Worm (Caenorhabditis elegans) whole organism, mixed stage, embryonic: ENCODE data around the gene Y43D4A.2.
A peak's percentile ranks its signal among the peaks of the same experiment; 100 is the strongest.

Source experiments
- M03D4.4 ChIP-seq: sonication (generic microtip); optimal IDR thresholded peaks from 2 replicates; lab custom pipeline; 2017; ENCODE audit warnings: mild to moderate bottlenecking, missing genetic modification characterization, missing compliant biosample characterization
- blmp-1 ChIP-seq: fragments of 150-350 bp; optimal IDR thresholded peaks from 2 replicates; lab custom pipeline; 2014; ENCODE audit warnings: missing biosample characterization, missing genetic modification characterization
- ceh-39 ChIP-seq: fragments of 150-350 bp; optimal IDR thresholded peaks from 2 replicates; lab custom pipeline; 2014; ENCODE audit warnings: missing biosample characterization, missing genetic modification characterization
- ceh-43 ChIP-seq: fragments of 200-800 bp; sonication (Bioruptor generic); optimal IDR thresholded peaks from 2 replicates; lab custom pipeline; 2018; ENCODE audit warnings: mild to moderate bottlenecking, missing genetic modification characterization, moderate library complexity, missing compliant biosample characterization
- ces-1 ChIP-seq: fragments of 150-350 bp; optimal IDR thresholded peaks from 2 replicates; lab custom pipeline; 2014; ENCODE audit warnings: missing biosample characterization, missing genetic modification reagents, missing genetic modification characterization
- cnd-1 ChIP-seq: fragments of 200-800 bp; sonication (Bioruptor generic); optimal IDR thresholded peaks from 2 replicates; lab custom pipeline; 2018; ENCODE audit warnings: mild to moderate bottlenecking, missing genetic modification characterization, missing compliant biosample characterization
- drap-1 ChIP-seq: fragments of 200-800 bp; sonication (Bioruptor generic); optimal IDR thresholded peaks from 3 replicates; lab custom pipeline; 2018; ENCODE audit warnings: mild to moderate bottlenecking, missing genetic modification characterization, missing compliant biosample characterization
- elt-1 ChIP-seq: sonication (generic microtip); optimal IDR thresholded peaks from 2 replicates; lab custom pipeline; 2017; ENCODE audit warnings: missing genetic modification characterization, mild to moderate bottlenecking, missing compliant biosample characterization, antibody characterized with exemption, moderate library complexity, borderline replicate concordance; ENCODE audit not compliant: insufficient read depth
- elt-3 ChIP-seq: fragments of 150-350 bp; optimal IDR thresholded peaks from 2 replicates; lab custom pipeline; 2014; ENCODE audit warnings: missing biosample characterization, missing genetic modification characterization
- ham-2 ChIP-seq: fragments of 200-800 bp; sonication (Bioruptor generic); optimal IDR thresholded peaks from 2 replicates; lab custom pipeline; 2018; ENCODE audit warnings: mild to moderate bottlenecking, missing genetic modification characterization, missing compliant biosample characterization
- hlh-1 ChIP-seq: fragments of 150-350 bp; optimal IDR thresholded peaks from 2 replicates; lab custom pipeline; 2014; ENCODE audit warnings: missing biosample characterization, missing genetic modification reagents, missing genetic modification characterization
- lin-32 ChIP-seq: fragments of 200-800 bp; sonication (Bioruptor generic); optimal IDR thresholded peaks from 2 replicates; lab custom pipeline; 2018; ENCODE audit warnings: mild to moderate bottlenecking, missing genetic modification characterization, missing compliant biosample characterization
- lsy-2 ChIP-seq: fragments of 150-350 bp; optimal IDR thresholded peaks from 2 replicates; lab custom pipeline; 2014; ENCODE audit warnings: missing biosample characterization, missing genetic modification characterization
- mab-5 ChIP-seq: fragments of 150-350 bp; optimal IDR thresholded peaks from 2 replicates; lab custom pipeline; 2014; ENCODE audit warnings: missing biosample characterization, missing genetic modification characterization
- mls-2 ChIP-seq: sonication (generic microtip); optimal IDR thresholded peaks from 2 replicates; lab custom pipeline; 2016; ENCODE audit warnings: mild to moderate bottlenecking, missing genetic modification characterization, moderate library complexity, missing compliant biosample characterization
- nhr-12 ChIP-seq: fragments of 150-350 bp; optimal IDR thresholded peaks from 2 replicates; lab custom pipeline; 2014; ENCODE audit warnings: missing biosample characterization, missing genetic modification characterization
- nhr-237 ChIP-seq: fragments of 150-350 bp; optimal IDR thresholded peaks from 2 replicates; lab custom pipeline; 2014; ENCODE audit warnings: missing biosample characterization, missing genetic modification characterization
- nhr-76 ChIP-seq: sonication (generic microtip); optimal IDR thresholded peaks from 2 replicates; lab custom pipeline; 2017; ENCODE audit warnings: missing biosample characterization, missing genetic modification characterization
- pha-4 ChIP-seq: fragments of 150-350 bp; optimal IDR thresholded peaks from 2 replicates; lab custom pipeline; 2018; ENCODE audit warnings: missing biosample characterization, missing genetic modification reagents, missing genetic modification characterization
- sem-2 ChIP-seq: fragments of 200-800 bp; sonication (Bioruptor generic); optimal IDR thresholded peaks from 2 replicates; lab custom pipeline; 2018; ENCODE audit warnings: mild to moderate bottlenecking, missing genetic modification characterization, missing compliant biosample characterization
- snpc-4 ChIP-seq: fragments of 150-350 bp; optimal IDR thresholded peaks from 2 replicates; lab custom pipeline; 2014; ENCODE audit warnings: missing biosample characterization, missing genetic modification characterization
- sptf-1 ChIP-seq: sonication (generic microtip); optimal IDR thresholded peaks from 2 replicates; lab custom pipeline; 2017; ENCODE audit warnings: mild to moderate bottlenecking, missing genetic modification characterization, moderate library complexity, missing compliant biosample characterization
- tbx-8 ChIP-seq: fragments of 200-800 bp; sonication (Bioruptor generic); optimal IDR thresholded peaks from 2 replicates; lab custom pipeline; 2018; ENCODE audit warnings: mild to moderate bottlenecking, missing genetic modification characterization, moderate library complexity, missing compliant biosample characterization
- unc-39 ChIP-seq: fragments of 150-350 bp; optimal IDR thresholded peaks from 2 replicates; lab custom pipeline; 2014; ENCODE audit warnings: missing biosample characterization, missing genetic modification characterization
- unc-62 ChIP-seq: fragments of 150-350 bp; optimal IDR thresholded peaks from 2 replicates; lab custom pipeline; 2014; ENCODE audit warnings: missing biosample characterization, missing genetic modification reagents, missing genetic modification characterization
- zip-8 ChIP-seq: fragments of 150-350 bp; optimal IDR thresholded peaks from 2 replicates; lab custom pipeline; 2014; ENCODE audit warnings: missing biosample characterization, missing genetic modification characterization
- ztf-11 ChIP-seq: fragments of 150-350 bp; optimal IDR thresholded peaks from 2 replicates; lab custom pipeline; 2014; ENCODE audit warnings: missing biosample characterization, missing genetic modification characterization

Gene Y43D4A.2

DNA sequence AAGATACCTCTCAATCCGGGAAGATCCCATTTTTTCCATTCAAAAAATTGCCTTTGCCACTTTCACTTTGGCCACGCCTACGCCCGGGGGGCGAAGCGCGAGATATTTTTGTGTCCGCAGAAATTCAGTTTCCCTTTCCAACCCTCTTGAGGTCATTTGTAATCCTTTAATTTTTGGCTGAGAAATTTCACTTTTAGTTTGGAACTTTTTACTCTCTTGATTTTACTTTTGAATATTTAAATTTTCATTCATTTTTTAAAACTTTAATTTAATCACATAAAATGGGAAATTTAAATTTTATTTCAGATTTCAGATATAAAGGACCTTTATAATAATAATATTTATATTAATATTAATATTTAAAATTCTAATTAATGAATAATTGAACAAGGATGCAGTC, 19.8 kb upstream of the Y43D4A.2 start, which contains the start of gene Y43D4A.5:
Gene Y43D4A.5 (plus strand): TSS at position 301 of the 400 bp plus-strand sequence.
- TF ChIP-seq sptf-1, result no peak
- no peak for TF ChIP-seq blmp-1 (tag; lab: Kevin White, UChicago)
- TF ChIP-seq zip-8 (tag; lab: Kevin White, UChicago), result no peak
- no peak for TF ChIP-seq snpc-4 (tag; lab: Kevin White, UChicago)
- no peak for TF ChIP-seq nhr-76 (tag; lab: Kevin White, UChicago)

DNA sequence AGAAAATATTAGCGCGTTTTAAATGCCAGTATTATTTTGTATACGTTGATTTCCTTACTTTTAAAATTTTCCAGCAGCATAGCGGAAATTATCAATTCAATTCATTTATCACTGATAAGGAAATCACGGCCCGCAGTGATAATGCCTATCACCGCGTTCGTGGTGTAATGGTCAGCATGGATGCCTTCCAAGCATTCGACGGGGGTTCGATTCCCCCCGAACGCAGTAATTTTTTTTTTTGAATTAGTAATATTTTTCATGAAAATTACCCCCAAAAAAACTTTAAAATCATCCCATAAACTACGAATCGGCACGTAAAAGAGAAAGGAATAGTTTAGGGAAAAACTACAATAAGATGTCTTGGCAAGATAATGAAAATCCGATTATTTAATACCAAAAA, 19.4 kb upstream of the Y43D4A.2 start:
- TF ChIP-seq M03D4.4 (tag; lab: Kevin White, UChicago) (peak; percentile 32), mls-2 (tag; lab: Kevin White, UChicago) (peak; percentile 10), elt-3 (tag; lab: Kevin White, UChicago) (no peak), zip-8 (tag; lab: Kevin White, UChicago) (no peak), ceh-43 (GFP tag; lab: Kevin White, UChicago) (peak; percentile 33), sptf-1 (peak; percentile 29), nhr-12 (tag; lab: Kevin White, UChicago) (no peak)

DNA sequence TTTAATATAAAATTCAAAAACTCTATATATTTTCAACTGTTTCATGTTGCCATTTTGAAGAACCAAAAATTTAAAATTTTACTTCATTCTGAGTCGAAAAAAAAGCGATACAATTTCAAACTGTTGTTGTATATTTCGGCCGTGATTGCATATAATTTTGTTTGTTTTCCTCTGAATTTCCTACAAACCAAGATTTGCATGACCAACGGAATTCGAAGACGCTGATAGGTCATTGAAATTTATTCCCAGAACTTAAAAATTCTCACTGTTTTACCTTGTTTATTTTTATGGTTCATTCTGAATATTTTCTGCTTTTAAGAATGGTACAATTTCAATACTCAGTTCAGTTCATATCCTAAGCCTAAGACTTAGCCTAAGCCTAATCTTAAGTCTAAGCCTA, 4.6 kb downstream of the Y43D4A.2 start:
- TF ChIP-seq M03D4.4 (tag; lab: Kevin White, UChicago), result no peak
- TF ChIP-seq elt-1 (tag; lab: Kevin White, UChicago), result no peak
- no peak for TF ChIP-seq elt-3 (tag; lab: Kevin White, UChicago)
- no peak for TF ChIP-seq blmp-1 (tag; lab: Kevin White, UChicago)
- TF ChIP-seq mab-5 (tag; lab: Kevin White, UChicago), result no peak
- no peak for TF ChIP-seq unc-62
- TF ChIP-seq, all 35 proteins: peak for 0

DNA sequence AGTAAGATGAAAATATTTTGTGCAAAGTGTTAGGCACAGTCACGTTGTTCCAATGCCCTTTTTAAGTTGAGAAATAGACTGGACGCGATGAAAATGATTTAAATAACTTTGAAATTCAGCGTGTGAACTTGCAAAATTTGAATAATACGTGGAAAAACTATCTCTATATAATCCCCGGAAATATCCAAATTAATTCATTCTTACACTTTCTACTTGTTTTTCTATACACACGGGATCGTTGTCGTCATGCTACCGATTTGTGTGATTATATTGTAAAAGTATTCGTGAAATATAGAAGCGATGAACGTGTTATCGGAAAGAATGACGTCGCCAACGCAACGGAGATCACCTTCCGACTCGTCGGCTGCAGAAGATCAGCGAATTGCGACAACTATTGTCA, 12.1 kb downstream of the Y43D4A.2 start, which contains the start of gene Y43D4A.1:
Gene Y43D4A.1 (plus strand): TSS at position 301 of the 400 bp plus-strand sequence.
- TF ChIP-seq nhr-76 (tag; lab: Kevin White, UChicago), result no peak
- no peak for TF ChIP-seq lin-32 (GFP tag; lab: Kevin White, UChicago)
- TF ChIP-seq drap-1 (GFP tag; lab: Kevin White, UChicago), result no peak
- no peak for TF ChIP-seq ztf-11
- TF ChIP-seq ceh-43 (GFP tag; lab: Kevin White, UChicago), result no peak
- TF ChIP-seq elt-3 (tag; lab: Kevin White, UChicago), result no peak
- no peak for TF ChIP-seq pha-4

DNA sequence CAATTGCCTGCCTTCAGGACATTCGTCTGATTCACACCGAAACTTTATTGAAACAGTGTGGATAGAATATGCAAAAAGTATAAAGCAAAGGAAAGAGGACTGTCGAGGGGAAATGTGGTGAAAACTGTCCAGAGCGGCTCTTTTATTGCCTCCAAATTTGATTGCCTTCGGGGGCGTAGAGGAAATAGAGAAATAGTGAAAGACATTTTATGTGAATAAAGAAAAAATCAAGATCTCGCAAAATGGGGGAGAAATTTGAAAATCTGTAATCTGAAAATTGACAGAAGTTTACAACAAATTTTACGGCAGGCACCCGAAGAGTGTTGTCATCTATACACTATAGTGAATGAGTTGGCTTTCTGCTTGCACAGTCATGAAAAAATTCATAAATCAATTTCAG, 14.9 kb downstream of the Y43D4A.2 start, which contains the start of gene Y51H4A.24:
Gene Y51H4A.24 (minus strand): TSS at position 101 of the 400 bp plus-strand sequence.
- TF ChIP-seq tbx-8 (GFP tag; lab: Kevin White, UChicago) (no peak), nhr-237 (tag; lab: Kevin White, UChicago) (no peak), zip-8 (tag; lab: Kevin White, UChicago) (no peak), pha-4 (no peak), blmp-1 (tag; lab: Kevin White, UChicago) (no peak), cnd-1 (tag; lab: Kevin White, UChicago) (no peak), elt-1 (tag; lab: Kevin White, UChicago) (no peak), unc-62 (no peak), ceh-43 (GFP tag; lab: Kevin White, UChicago) (no peak), mls-2 (tag; lab: Kevin White, UChicago) (no peak), ces-1 (GFP tag; lab: Kevin White, UChicago) (no peak)

DNA sequence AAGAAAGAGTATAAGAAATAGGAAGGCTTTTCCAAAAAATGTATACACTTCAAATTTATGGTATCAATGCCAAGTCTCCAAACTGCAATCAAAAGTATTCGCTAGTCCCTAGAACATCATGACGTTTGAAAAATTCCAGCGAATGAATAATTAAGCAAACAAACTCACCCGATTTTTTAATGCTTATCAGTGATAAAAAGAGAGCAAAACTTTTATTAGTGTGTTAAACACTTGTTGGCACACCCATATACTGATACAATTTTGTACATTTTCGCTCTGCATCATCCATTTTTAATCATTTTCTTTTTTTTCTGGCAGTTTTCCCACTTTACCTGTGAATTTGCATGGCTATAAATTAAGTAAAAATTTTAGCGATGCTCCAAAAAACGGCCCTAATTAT, 19.7 kb downstream of the Y43D4A.2 start, which contains the start of gene Y51H4A.25:
Gene Y51H4A.25 (plus strand): TSS at position 373 of the 400 bp plus-strand sequence.
- TF ChIP-seq sem-2 (no peak), nhr-237 (tag; lab: Kevin White, UChicago) (no peak), lsy-2 (tag; lab: Kevin White, UChicago) (no peak), hlh-1 (no peak), unc-39 (tag; lab: Kevin White, UChicago) (no peak), M03D4.4 (tag; lab: Kevin White, UChicago) (no peak), zip-8 (tag; lab: Kevin White, UChicago) (no peak), sptf-1 (no peak), nhr-12 (tag; lab: Kevin White, UChicago) (no peak), cnd-1 (tag; lab: Kevin White, UChicago) (no peak), pha-4 (no peak), ham-2 (GFP tag; lab: Kevin White, UChicago) (no peak), ceh-39 (no peak), elt-1 (tag; lab: Kevin White, UChicago) (no peak), ces-1 (GFP tag; lab: Kevin White, UChicago) (no peak), mls-2 (tag; lab: Kevin White, UChicago) (no peak), snpc-4 (tag; lab: Kevin White, UChicago) (no peak)
- TF ChIP-seq, all 35 proteins: peak for 0
